Worm (Caenorhabditis elegans): ENCODE measurements around the gene B0285.6.
A peak's percentile ranks its signal among the peaks of the same experiment; 100 is the strongest.

The B0285.6 gene

DNA sequence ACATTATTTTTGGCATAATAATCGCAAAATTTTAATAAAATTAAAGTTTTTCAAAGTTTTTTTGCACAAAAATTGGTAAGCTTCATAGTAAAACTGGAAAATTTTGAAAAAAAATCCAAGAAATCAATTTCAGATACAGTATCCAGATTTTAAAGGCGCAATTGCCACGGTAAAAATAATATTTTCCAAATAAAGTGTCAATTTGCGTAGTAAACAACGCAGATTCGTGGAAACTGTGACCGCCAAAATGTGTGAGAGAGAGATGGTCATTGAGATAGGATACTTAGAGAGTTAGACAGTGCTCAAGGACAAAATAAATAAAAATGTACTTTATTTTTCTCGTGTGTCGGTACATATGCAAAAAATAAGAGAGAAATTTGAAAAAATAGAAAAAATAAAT is 47.1 kb upstream of the B0285.6 start:
- TF ChIP-seq madf-5 (GFP tag; IDR thresholded peaks at IDR 0.05) (no peak), madf-9 (GFP tag; conservative IDR thresholded peaks at IDR 0.05) (no peak), hlh-30 (tag; optimal IDR thresholded peaks at IDR 0.05; ENCODE audit: insufficient read depth) (no peak), ceh-62 (tag; optimal IDR thresholded peaks at IDR 0.05) (no peak), daf-16 (GFP tag; optimal IDR thresholded peaks at IDR 0.05) (no peak), daf-16 (tag; optimal IDR thresholded peaks at IDR 0.05) (peak; percentile 55), F10B5.3 (tag; optimal IDR thresholded peaks at IDR 0.05) (no peak), ceh-44 (GFP tag; IDR thresholded peaks at IDR 0.05) (no peak)

DNA sequence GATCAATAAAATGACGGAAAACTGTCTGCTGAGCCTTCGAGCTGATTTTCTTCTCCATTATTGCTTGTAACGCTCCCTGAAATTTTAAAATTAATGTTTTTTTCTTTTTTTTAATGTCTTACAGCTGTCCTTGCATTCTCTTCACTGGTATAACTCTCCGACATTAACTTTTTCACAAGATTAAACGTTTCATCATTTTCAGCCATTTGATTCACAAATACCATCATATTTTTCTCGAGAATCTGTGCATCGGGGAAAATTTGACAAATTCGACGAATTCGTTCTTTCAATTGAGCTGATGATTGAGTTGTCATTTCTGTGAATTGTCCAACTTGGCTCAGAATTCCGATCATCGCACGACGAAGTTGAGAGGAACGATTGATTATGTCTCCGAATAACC is 40.6 kb upstream of the B0285.6 start:
- TF ChIP-seq aha-1 (tag) (peak; percentile 92), pqm-1 (tag; optimal IDR thresholded peaks at IDR 0.05) (no peak)

DNA sequence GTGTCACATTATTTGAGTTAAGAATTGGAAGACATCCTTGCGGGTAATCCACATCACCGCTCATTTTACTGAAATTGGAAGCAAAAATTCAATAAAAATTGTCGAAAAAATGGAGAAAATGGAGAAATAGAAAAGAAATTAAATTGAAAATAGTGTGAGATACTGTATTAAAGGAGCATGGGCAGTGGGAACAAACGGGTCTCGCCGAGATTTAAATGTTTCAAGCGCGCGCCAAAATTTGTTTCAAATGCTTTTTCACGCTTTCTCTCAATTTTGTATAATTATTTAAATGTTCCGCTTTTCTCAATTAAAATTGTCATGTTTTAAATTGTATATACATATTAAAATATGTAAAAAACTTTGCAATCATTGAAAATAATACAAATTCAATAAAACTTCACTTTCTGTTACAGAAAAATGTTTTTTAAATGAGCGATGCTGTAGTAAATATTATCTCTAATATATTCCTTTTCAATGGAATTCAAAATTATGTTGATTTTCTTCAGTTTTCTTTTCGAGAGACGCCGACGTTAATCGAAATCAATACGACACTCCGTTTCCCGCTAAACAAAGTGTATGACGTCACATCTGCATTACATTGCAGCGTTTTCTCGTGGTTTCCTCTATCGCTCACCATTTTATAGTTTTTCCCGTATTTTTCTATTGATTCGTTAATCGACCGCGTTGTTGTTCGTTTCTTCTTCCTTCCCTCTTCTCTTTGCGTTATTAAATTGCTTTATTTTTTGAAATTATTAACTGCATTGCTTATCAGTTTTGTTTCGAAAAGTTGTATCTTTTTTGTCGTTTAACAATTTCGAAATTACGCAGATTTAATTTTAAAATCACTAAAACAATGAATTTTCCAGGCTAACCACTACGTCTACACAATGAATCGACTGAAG is 36.6 kb upstream of the B0285.6 start, which contains the start of the genes evl-14 and dcn-1:
Gene evl-14 (minus strand): TSS at position 68 of the 902 bp plus-strand sequence.
Gene dcn-1 (plus strand): TSS at position 852 of the 902 bp plus-strand sequence.
- TF ChIP-seq R02D3.7 (tag; optimal IDR thresholded peaks at IDR 0.05), result no peak
- no peak for TF ChIP-seq T26A8.4 (GFP tag; IDR thresholded peaks at IDR 0.05)
- no peak for TF ChIP-seq mxl-3 (GFP tag; optimal IDR thresholded peaks at IDR 0.05)
- peak; percentile 98 for TF ChIP-seq T20F7.1 (GFP tag; optimal IDR thresholded peaks at IDR 0.05)
- no peak for TF ChIP-seq lir-3 (tag; optimal IDR thresholded peaks at IDR 0.05)
- peak; percentile 59; the same call in 1 of the 2 replicates for TF ChIP-seq dmd-6 (GFP tag; IDR thresholded peaks at IDR 0.05)
- TF ChIP-seq aha-1 (tag), result peak; percentile 73
- TF ChIP-seq nhr-111 (GFP tag; optimal IDR thresholded peaks at IDR 0.05), result no peak
- no peak for TF ChIP-seq sdz-12 (GFP tag; optimal IDR thresholded peaks at IDR 0.05)
- no peak for TF ChIP-seq egl-43 (GFP tag; IDR thresholded peaks at IDR 0.05)
- TF ChIP-seq nhr-6 (tag; optimal IDR thresholded peaks at IDR 0.05), result peak; percentile 39
- TF ChIP-seq lin-38 (GFP tag; IDR thresholded peaks at IDR 0.05), result peak; percentile 50
- no peak for TF ChIP-seq tag-97 (GFP tag; IDR thresholded peaks at IDR 0.05)
- TF ChIP-seq ceh-28 (tag; optimal IDR thresholded peaks at IDR 0.05), result peak; percentile 3
- peak; percentile 21 for TF ChIP-seq rbr-2 (tag; optimal IDR thresholded peaks at IDR 0.05)
- no peak for TF ChIP-seq ceh-82 (tag; optimal IDR thresholded peaks at IDR 0.05)
- TF ChIP-seq dve-1 (tag; optimal IDR thresholded peaks at IDR 0.05; ENCODE audit: insufficient read depth), result peak; percentile 92
- TF ChIP-seq lin-13 (GFP tag; optimal IDR thresholded peaks at IDR 0.05), result peak; percentile 40
- TF ChIP-seq spr-3 (GFP tag; optimal IDR thresholded peaks at IDR 0.05), result no peak
- no peak for TF ChIP-seq cey-2 (tag; optimal IDR thresholded peaks at IDR 0.05; ENCODE audit: borderline replicate concordance, insufficient read depth)
- TF ChIP-seq mxl-2 (GFP tag; conservative IDR thresholded peaks at IDR 0.05), result no peak
- TF ChIP-seq F10B5.3 (tag; optimal IDR thresholded peaks at IDR 0.05), result no peak
- TF ChIP-seq hlh-30 (tag; optimal IDR thresholded peaks at IDR 0.05; ENCODE audit: insufficient read depth), result peak; percentile 94
- TF ChIP-seq nhr-28 (tag; optimal IDR thresholded peaks at IDR 0.05), result peak; percentile 69
- no peak for TF ChIP-seq mdt-29 (GFP tag; IDR thresholded peaks at IDR 0.05)
- no peak for TF ChIP-seq gei-8 (GFP tag; optimal IDR thresholded peaks at IDR 0.05)
- no peak for TF ChIP-seq nhr-41 (GFP tag; IDR thresholded peaks at IDR 0.05)
- TF ChIP-seq vab-7 (GFP tag; IDR thresholded peaks at IDR 0.05), result no peak
- TF ChIP-seq dpl-1 (GFP tag; optimal IDR thresholded peaks at IDR 0.05), result peak; percentile 75
- no peak for TF ChIP-seq php-3 (GFP tag; IDR thresholded peaks at IDR 0.05)
- no peak for TF ChIP-seq ama-1 (optimal IDR thresholded peaks at IDR 0.05)
- no peak for TF ChIP-seq ZK337.2 (GFP tag; IDR thresholded peaks at IDR 0.05)
- TF ChIP-seq madf-5 (GFP tag; IDR thresholded peaks at IDR 0.05), result no peak
- TF ChIP-seq snpc-1.2 (GFP tag; IDR thresholded peaks at IDR 0.05), result no peak
- TF ChIP-seq ceh-32 (tag; optimal IDR thresholded peaks at IDR 0.05; ENCODE audit: poor library complexity), result no peak
- no peak for TF ChIP-seq daf-8 (GFP tag; IDR thresholded peaks at IDR 0.05)
- TF ChIP-seq ZK546.5 (tag; optimal IDR thresholded peaks at IDR 0.05), result no peak
- TF ChIP-seq lin-15B (tag; optimal IDR thresholded peaks at IDR 0.05), result no peak
- TF ChIP-seq jun-1 (tag; optimal IDR thresholded peaks at IDR 0.05), result no peak
- no peak for TF ChIP-seq nhr-25 (tag; optimal IDR thresholded peaks at IDR 0.05; ENCODE audit: borderline replicate concordance, insufficient read depth)

Data from whole organism, L4 larva.